Fruit fly (Drosophila melanogaster) Kc167 (cell line): ENCODE results near the gene CG34427.

Experiments
- Myc ChIP-seq: fragments of >200 bp; optimal IDR thresholded peaks from 2 replicates; lab custom pipeline; 2017; ENCODE audit warnings: missing external identifiers
- Sin3A ChIP-seq: fragments of >200 bp; optimal IDR thresholded peaks from 2 replicates; lab custom pipeline; 2018; ENCODE audit warnings: missing external identifiers
- h ChIP-seq: fragments of >200 bp; optimal IDR thresholded peaks from 3 replicates; lab custom pipeline; 2018; ENCODE audit warnings: missing external identifiers
- insv ChIP-seq: fragments of >200 bp; optimal IDR thresholded peaks from 3 replicates; lab custom pipeline; 2018; ENCODE audit warnings: missing external identifiers
- psq ChIP-seq: fragments of >200 bp; optimal IDR thresholded peaks from 2 replicates; lab custom pipeline; 2017; ENCODE audit warnings: missing external identifiers
- ttk ChIP-seq: sonication (Bioruptor generic); optimal IDR thresholded peaks from 2 replicates; lab custom pipeline; 2017; ENCODE audit warnings: missing external identifiers

Gene CG34427

DNA sequence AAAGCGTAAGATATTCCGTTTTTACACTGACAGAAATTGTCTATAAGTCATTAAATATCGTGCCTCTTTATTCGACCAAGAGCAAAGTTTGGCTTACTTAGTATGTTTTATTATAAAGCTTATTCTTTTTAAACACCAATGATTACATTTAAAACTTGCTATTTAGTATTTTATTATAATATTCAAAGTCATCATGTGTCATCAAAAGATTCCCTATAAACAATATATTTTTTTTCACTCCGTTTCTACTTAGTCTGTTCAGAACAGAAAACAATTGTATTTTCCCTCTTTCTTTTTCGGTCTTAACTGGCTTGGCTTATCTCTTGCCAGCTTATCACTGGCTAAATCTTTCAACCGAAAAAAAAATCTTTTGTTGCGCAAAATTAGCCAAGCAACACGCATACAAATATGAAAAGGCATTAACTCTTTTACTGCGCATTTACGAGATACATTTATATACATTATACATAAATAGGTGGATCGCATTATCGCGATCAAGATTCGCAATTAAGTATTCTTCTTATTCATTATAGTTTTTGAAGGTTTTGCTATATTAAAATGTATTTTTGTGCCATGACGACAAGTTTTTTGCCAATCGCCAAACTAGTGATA is 27.1 kb upstream of the CG34427 start:
- no peak for TF ChIP-seq h
- TF ChIP-seq ttk (lab: Kevin White, UChicago): no peak
- TF ChIP-seq insv: no peak
- TF ChIP-seq psq (lab: Kevin White, UChicago): no peak
- TF ChIP-seq Sin3A (lab: Kevin White, UChicago): no peak
- TF ChIP-seq Myc (lab: Kevin White, UChicago): no peak

- TF ChIP-seq Sin3A (lab: Kevin White, UChicago): no peak
- TF ChIP-seq insv: no peak
- no peak for TF ChIP-seq psq (lab: Kevin White, UChicago)
- TF ChIP-seq ttk (lab: Kevin White, UChicago): no peak
- no peak for TF ChIP-seq h
- no peak for TF ChIP-seq Myc (lab: Kevin White, UChicago)
These were observed 23.8 kb upstream of the CG34427 start for dm6 chr3L:8780723-8781296.

DNA sequence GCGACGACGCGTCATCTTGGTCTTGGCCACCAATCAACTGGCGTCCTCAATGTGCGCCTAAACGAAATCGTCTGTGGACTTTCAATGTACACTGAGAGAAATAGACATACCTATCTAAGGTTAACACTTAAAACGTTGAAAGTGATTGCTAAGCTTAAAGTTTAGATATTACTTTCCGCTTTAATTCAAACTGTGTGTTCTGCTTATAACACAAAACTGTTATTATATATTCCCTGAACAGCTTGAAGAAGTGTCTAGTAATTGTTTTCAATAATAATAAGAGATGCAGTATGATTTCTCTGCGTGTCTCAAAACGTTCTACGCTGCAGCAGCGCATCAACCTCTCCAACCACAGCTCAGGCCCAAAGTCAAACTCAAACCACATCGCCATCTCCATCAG is 22.6 kb upstream of the CG34427 start:
- no peak for TF ChIP-seq Sin3A (lab: Kevin White, UChicago)
- no peak for TF ChIP-seq Myc (lab: Kevin White, UChicago)
- no peak for TF ChIP-seq ttk (lab: Kevin White, UChicago)

dm6 chr3L:8783299-8783698 is 21.3 kb upstream of the CG34427 start:
- no peak for TF ChIP-seq Myc (lab: Kevin White, UChicago)
- TF ChIP-seq insv: no peak
- no peak for TF ChIP-seq ttk (lab: Kevin White, UChicago)
- TF ChIP-seq psq (lab: Kevin White, UChicago): no peak
- no peak for TF ChIP-seq h
- TF ChIP-seq Sin3A (lab: Kevin White, UChicago): no peak

dm6 chr3L:8787240-8787639 is 17.3 kb upstream of the CG34427 start:
- no peak for TF ChIP-seq Myc (lab: Kevin White, UChicago)
- no peak for TF ChIP-seq ttk (lab: Kevin White, UChicago)
- TF ChIP-seq insv: no peak

dm6 chr3L:8787701-8788100 is 16.9 kb upstream of the CG34427 start:
- TF ChIP-seq insv (no peak), Sin3A (lab: Kevin White, UChicago) (no peak), psq (lab: Kevin White, UChicago) (no peak), h (no peak), Myc (lab: Kevin White, UChicago) (no peak), ttk (lab: Kevin White, UChicago) (no peak)

dm6 chr3L:8788445-8788844 is 16.1 kb upstream of the CG34427 start, which contains the start of gene Acbp5:
TSS of gene Acbp5 (minus strand) at chr3L:8788545.
- TF ChIP-seq h (no peak), insv (no peak), Sin3A (lab: Kevin White, UChicago) (no peak), psq (lab: Kevin White, UChicago) (no peak), Myc (lab: Kevin White, UChicago) (no peak), ttk (lab: Kevin White, UChicago) (no peak)

- TF ChIP-seq psq (lab: Kevin White, UChicago) (no peak), Myc (lab: Kevin White, UChicago) (no peak), insv (no peak), Sin3A (lab: Kevin White, UChicago) (no peak), h (no peak), ttk (lab: Kevin White, UChicago) (no peak)
These were observed 6.4 kb upstream of the CG34427 start for dm6 chr3L:8798129-8798528.

- no peak for TF ChIP-seq insv
- no peak for TF ChIP-seq Myc (lab: Kevin White, UChicago)
- no peak for TF ChIP-seq ttk (lab: Kevin White, UChicago)
These were observed 6.0 kb upstream of the CG34427 start for dm6 chr3L:8798539-8798938.

DNA sequence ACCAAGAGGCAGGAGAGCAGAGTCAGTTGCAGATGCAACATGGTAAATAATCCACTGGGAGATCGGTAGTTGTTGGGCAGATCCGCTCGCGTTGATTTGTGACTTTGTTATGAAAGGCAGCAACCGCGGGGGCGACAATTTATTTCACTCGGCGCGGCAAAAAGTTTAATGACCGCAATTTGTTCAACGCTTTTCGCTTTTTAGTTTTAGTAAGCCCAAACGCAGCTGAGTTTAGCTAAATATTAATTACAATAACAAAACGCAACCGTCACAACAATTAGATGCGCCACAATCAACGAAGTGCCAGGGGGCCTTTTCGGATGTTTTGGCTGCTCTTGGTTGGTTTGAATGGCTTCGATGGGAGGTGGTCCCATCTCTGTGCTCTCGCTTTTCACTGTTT is 4.1 kb upstream of the CG34427 start, which contains the start of gene CG13310:
Gene CG13310 (minus strand): TSS at position 101 of the 400 bp plus-strand sequence.
- no peak for TF ChIP-seq psq (lab: Kevin White, UChicago)
- no peak for TF ChIP-seq insv
- no peak for TF ChIP-seq h
- TF ChIP-seq ttk (lab: Kevin White, UChicago): no peak
- no peak for TF ChIP-seq Myc (lab: Kevin White, UChicago)

dm6 chr3L:8802064-8802463 is 2.5 kb upstream of the CG34427 start, which contains the start of the genes CG13311 and CG34426:
TSS of gene CG13311 (minus strand) at chr3L:8802164.
TSS of gene CG34426 (plus strand) at chr3L:8802463.
- TF ChIP-seq ttk (lab: Kevin White, UChicago): no peak
- no peak for TF ChIP-seq Myc (lab: Kevin White, UChicago)

- no peak for TF ChIP-seq ttk (lab: Kevin White, UChicago)
- no peak for TF ChIP-seq h
- no peak for TF ChIP-seq insv
- TF ChIP-seq psq (lab: Kevin White, UChicago): no peak
- TF ChIP-seq Myc (lab: Kevin White, UChicago): no peak
- TF ChIP-seq Sin3A (lab: Kevin White, UChicago): no peak
These were observed 2.6 kb downstream of the CG34427 start, which contains the start of the genes CG13312 and CG32024 for dm6 chr3L:8807113-8807651. TSS of gene CG13312 (minus strand) at chr3L:8807213. TSS of gene CG32024 (plus strand) at chr3L:8807601.

dm6 chr3L:8808244-8808643 is 3.7 kb downstream of the CG34427 start, which contains the start of gene CG13308:
TSS of gene CG13308 (plus strand) at chr3L:8808544.
- TF ChIP-seq h: no peak
- no peak for TF ChIP-seq psq (lab: Kevin White, UChicago)
- no peak for TF ChIP-seq Myc (lab: Kevin White, UChicago)
- TF ChIP-seq ttk (lab: Kevin White, UChicago): no peak
- no peak for TF ChIP-seq Sin3A (lab: Kevin White, UChicago)
